Fruit fly (Drosophila melanogaster) whole organism, embryonic: ENCODE measurements around the gene CG6527.

ENCODE experiments used
- CG10274 ChIP-seq: fragments of 200-800 bp; sonication (Bioruptor generic); optimal IDR thresholded peaks from 3 replicates; lab custom pipeline; 2017; ENCODE audit warnings: missing biosample characterization, mild to moderate bottlenecking, missing genetic modification characterization
- CG11247 ChIP-seq: fragments of 200-800 bp; sonication (Bioruptor generic); IDR thresholded peaks from 2 replicates; pipeline ENCODE4 v1.3.6; 2022; ENCODE audit warnings: missing biosample characterization, missing genetic modification characterization
- CG11398 ChIP-seq: fragments of 200-800 bp; sonication (Bioruptor generic); optimal IDR thresholded peaks from 2 replicates; lab custom pipeline; 2016; ENCODE audit warnings: missing biosample characterization, missing genetic modification characterization
- CG11456 ChIP-seq: fragments of 200-800 bp; sonication (Bioruptor generic); IDR thresholded peaks from 3 replicates; pipeline ENCODE4 v1.3.6; 2022; ENCODE audit warnings: missing biosample characterization, missing genetic modification characterization
- CG12391 ChIP-seq: fragments of 200-800 bp; sonication (Bioruptor generic); optimal IDR thresholded peaks from 3 replicates; lab custom pipeline; 2018; ENCODE audit warnings: missing biosample characterization, mild to moderate bottlenecking, missing genetic modification characterization, moderate library complexity
- CG13287 ChIP-seq: fragments of 200-800 bp; sonication (Bioruptor generic); IDR thresholded peaks from 2 replicates; pipeline ENCODE4 v1.3.6; 2022; ENCODE audit warnings: missing biosample characterization, missing genetic modification characterization; ENCODE audit not compliant: partially characterized antibody
- CG1603 ChIP-seq: fragments of 200-800 bp; sonication (Bioruptor generic); optimal IDR thresholded peaks from 2 replicates; lab custom pipeline; 2019; ENCODE audit warnings: missing biosample characterization, mild to moderate bottlenecking, missing genetic modification characterization, moderate library complexity
- CG1832 ChIP-seq: fragments of 200-800 bp; sonication (Bioruptor generic); optimal IDR thresholded peaks from 2 replicates; lab custom pipeline; 2017; ENCODE audit warnings: missing biosample characterization, mild to moderate bottlenecking, missing genetic modification characterization, inconsistent platforms
- CG18476 ChIP-seq: fragments of 200-800 bp; sonication (Bioruptor generic); optimal IDR thresholded peaks from 2 replicates; lab custom pipeline; 2016; ENCODE audit warnings: missing biosample characterization, mild to moderate bottlenecking, missing genetic modification characterization
- CG18764 ChIP-seq: fragments of 200-800 bp; sonication (Bioruptor generic); optimal IDR thresholded peaks from 3 replicates; lab custom pipeline; 2016; ENCODE audit warnings: missing biosample characterization, missing genetic modification characterization
- CG34422 ChIP-seq: fragments of 200-800 bp; sonication (Bioruptor generic); IDR thresholded peaks from 3 replicates; pipeline ENCODE4 v1.3.6; 2022; ENCODE audit warnings: missing biosample characterization, missing genetic modification characterization
- CG6765 ChIP-seq: fragments of 200-800 bp; sonication (Bioruptor generic); optimal IDR thresholded peaks from 3 replicates; lab custom pipeline; 2017; ENCODE audit warnings: missing biosample characterization, mild to moderate bottlenecking, missing genetic modification characterization
- CG9215 ChIP-seq: fragments of 200-800 bp; sonication (Bioruptor generic); IDR thresholded peaks from 2 replicates; pipeline ENCODE4 v1.3.6; 2022; ENCODE audit warnings: missing biosample characterization, missing genetic modification characterization
- CG9817 ChIP-seq: fragments of 200-800 bp; sonication (Bioruptor generic); optimal IDR thresholded peaks from 2 replicates; lab custom pipeline; 2018; ENCODE audit warnings: missing biosample characterization, mild to moderate bottlenecking, missing genetic modification characterization, moderate library complexity
- Camta ChIP-seq: fragments of 200-800 bp; sonication (Bioruptor generic); optimal IDR thresholded peaks from 2 replicates; lab custom pipeline; 2016; ENCODE audit warnings: missing biosample characterization, missing genetic modification characterization
- Dip3 ChIP-seq: fragments of 200-800 bp; sonication (Bioruptor generic); optimal IDR thresholded peaks from 3 replicates; lab custom pipeline; 2016; ENCODE audit warnings: missing biosample characterization, missing genetic modification characterization
- Drgx ChIP-seq: fragments of 200-800 bp; sonication (Bioruptor generic); IDR thresholded peaks from 2 replicates; pipeline ENCODE4 v1.3.6; 2022; ENCODE audit warnings: missing biosample characterization, missing genetic modification characterization
- GATAe ChIP-seq: fragments of 200-800 bp; sonication (Bioruptor generic); conservative IDR thresholded peaks from 2 replicates; pipeline ENCODE4 v1.3.6; 2022; ENCODE audit warnings: missing biosample characterization, missing genetic modification characterization
- Hr51 ChIP-seq, 2 experiments: fragments of 200-800 bp; sonication (Bioruptor generic); optimal IDR thresholded peaks; 2 replicates in 1 of 2; 3 replicates in 1 of 2; lab custom pipeline; 2016 to 2018; ENCODE audit warnings: missing biosample characterization in 2 of 2, missing genetic modification characterization in 2 of 2, mild to moderate bottlenecking in 1 of 2, moderate library complexity in 1 of 2
- Mad ChIP-seq: fragments of 200-800 bp; sonication (Bioruptor generic); optimal IDR thresholded peaks from 2 replicates; lab custom pipeline; 2016; ENCODE audit warnings: missing biosample characterization, missing genetic modification characterization
- Meics ChIP-seq: fragments of 200-800 bp; sonication (Bioruptor generic); optimal IDR thresholded peaks from 2 replicates; lab custom pipeline; 2017; ENCODE audit warnings: missing biosample characterization, mild to moderate bottlenecking, missing genetic modification characterization
- Nf-YA ChIP-seq: fragments of 200-800 bp; sonication (Bioruptor generic); IDR thresholded peaks from 2 replicates; pipeline ENCODE4 v1.3.6; 2022; ENCODE audit warnings: missing biosample characterization, missing genetic modification characterization
- Spps ChIP-seq: fragments of 200-800 bp; sonication (Bioruptor generic); optimal IDR thresholded peaks from 2 replicates; lab custom pipeline; 2018; ENCODE audit warnings: missing biosample characterization, mild to moderate bottlenecking, missing genetic modification characterization
- abd-A ChIP-seq: fragments of 200-800 bp; sonication (Bioruptor generic); optimal IDR thresholded peaks from 3 replicates; lab custom pipeline; 2019; ENCODE audit warnings: missing biosample characterization, mild to moderate bottlenecking, missing genetic modification characterization, moderate library complexity
- ac ChIP-seq: fragments of 200-800 bp; sonication (Bioruptor generic); optimal IDR thresholded peaks from 3 replicates; lab custom pipeline; 2017; ENCODE audit warnings: missing biosample characterization, mild to moderate bottlenecking, missing genetic modification characterization
- amos ChIP-seq: fragments of 200-800 bp; sonication (Bioruptor generic); IDR thresholded peaks from 2 replicates; pipeline ENCODE4 v1.3.6; 2022; ENCODE audit warnings: missing biosample characterization, missing genetic modification characterization; ENCODE audit not compliant: partially characterized antibody
- ara ChIP-seq: fragments of 200-800 bp; sonication (Bioruptor generic); IDR thresholded peaks from 2 replicates; pipeline ENCODE4 v1.3.6; 2022; ENCODE audit warnings: missing biosample characterization, missing genetic modification characterization
- ci ChIP-seq: fragments of 200-800 bp; sonication (Bioruptor generic); IDR thresholded peaks from 3 replicates; pipeline ENCODE4 v1.3.6; 2022; ENCODE audit warnings: missing biosample characterization, missing genetic modification characterization
- corto ChIP-seq: fragments of 200-800 bp; sonication (Bioruptor generic); optimal IDR thresholded peaks from 2 replicates; lab custom pipeline; 2016; ENCODE audit warnings: missing biosample characterization, mild to moderate bottlenecking, missing genetic modification characterization, moderate library complexity
- crc ChIP-seq: fragments of 200-800 bp; sonication (Bioruptor generic); optimal IDR thresholded peaks from 2 replicates; lab custom pipeline; 2016; ENCODE audit warnings: missing biosample characterization, missing genetic modification characterization
- dan ChIP-seq: fragments of 200-800 bp; sonication (Bioruptor generic); IDR thresholded peaks from 2 replicates; pipeline ENCODE4 v1.3.6; 2022; ENCODE audit warnings: missing biosample characterization, missing genetic modification characterization
- ewg ChIP-seq: fragments of 200-800 bp; sonication (Bioruptor generic); optimal IDR thresholded peaks from 3 replicates; lab custom pipeline; 2017; ENCODE audit warnings: mild to moderate bottlenecking, missing biosample characterization, missing genetic modification reagents, missing genetic modification characterization
- exex ChIP-seq: fragments of 200-800 bp; sonication (Bioruptor generic); optimal IDR thresholded peaks from 4 replicates; lab custom pipeline; 2018; ENCODE audit warnings: missing biosample characterization, mild to moderate bottlenecking, missing genetic modification characterization, moderate library complexity
- eyg ChIP-seq: fragments of 200-800 bp; sonication (Bioruptor generic); optimal IDR thresholded peaks from 3 replicates; lab custom pipeline; 2016; ENCODE audit warnings: missing biosample characterization, missing genetic modification characterization
- grau ChIP-seq: fragments of 200-800 bp; optimal IDR thresholded peaks from 3 replicates; lab custom pipeline; 2019; ENCODE audit warnings: missing biosample characterization, mild to moderate bottlenecking, missing genetic modification characterization, moderate library complexity
- gt ChIP-seq: fragments of 200-800 bp; sonication (Bioruptor generic); IDR thresholded peaks from 2 replicates; pipeline ENCODE4 v1.3.6; 2022; ENCODE audit warnings: missing biosample characterization, missing genetic modification characterization
- jigr1 ChIP-seq: fragments of 200-800 bp; sonication (Bioruptor generic); IDR thresholded peaks from 3 replicates; pipeline ENCODE4 v1.3.6; 2022; ENCODE audit warnings: missing biosample characterization, missing genetic modification characterization
- klu ChIP-seq: fragments of 200-800 bp; sonication (Bioruptor generic); IDR thresholded peaks from 2 replicates; pipeline ENCODE4 v1.3.6; 2022; ENCODE audit warnings: missing biosample characterization, missing genetic modification characterization
- nerfin-2 ChIP-seq: fragments of 200-800 bp; sonication (Bioruptor generic); IDR thresholded peaks from 2 replicates; pipeline ENCODE4 v1.3.6; 2022; ENCODE audit warnings: missing biosample characterization, missing genetic modification characterization; ENCODE audit not compliant: partially characterized antibody
- oc ChIP-seq: fragments of 200-800 bp; sonication (Bioruptor generic); optimal IDR thresholded peaks from 2 replicates; lab custom pipeline; 2018; ENCODE audit warnings: missing biosample characterization, mild to moderate bottlenecking, missing genetic modification characterization, moderate library complexity
- onecut ChIP-seq: fragments of 200-800 bp; sonication (Bioruptor generic); IDR thresholded peaks from 2 replicates; pipeline ENCODE4 v1.3.6; 2022; ENCODE audit warnings: missing biosample characterization, missing genetic modification characterization
- pita ChIP-seq: fragments of 200-800 bp; sonication (Bioruptor generic); optimal IDR thresholded peaks from 2 replicates; lab custom pipeline; 2017; ENCODE audit warnings: missing biosample characterization, mild to moderate bottlenecking, missing genetic modification characterization
- psq ChIP-seq: fragments of 200-800 bp; sonication (Bioruptor generic); optimal IDR thresholded peaks from 2 replicates; lab custom pipeline; 2017; ENCODE audit warnings: missing biosample characterization, missing genetic modification characterization
- sd ChIP-seq: fragments of 200-800 bp; sonication (Bioruptor generic); optimal IDR thresholded peaks from 3 replicates; lab custom pipeline; 2018; ENCODE audit warnings: missing biosample characterization, mild to moderate bottlenecking, missing genetic modification characterization, moderate library complexity
- stc ChIP-seq: fragments of 200-800 bp; sonication (Bioruptor generic); IDR thresholded peaks from 2 replicates; pipeline ENCODE4 v1.3.6; 2022; ENCODE audit warnings: missing biosample characterization, missing genetic modification characterization
- sug ChIP-seq: fragments of 200-800 bp; optimal IDR thresholded peaks from 2 replicates; lab custom pipeline; 2019; ENCODE audit warnings: missing biosample characterization, mild to moderate bottlenecking, missing genetic modification characterization, moderate library complexity
- tx ChIP-seq: fragments of 200-800 bp; sonication (Bioruptor generic); optimal IDR thresholded peaks from 2 replicates; lab custom pipeline; 2016; ENCODE audit warnings: missing biosample characterization, missing genetic modification characterization
- z ChIP-seq: fragments of 200-800 bp; sonication (Bioruptor generic); IDR thresholded peaks from 3 replicates; pipeline ENCODE4 v1.3.6; 2022; ENCODE audit warnings: missing biosample characterization, missing genetic modification characterization
- zf30C ChIP-seq: fragments of 200-800 bp; sonication (Bioruptor generic); optimal IDR thresholded peaks from 3 replicates; lab custom pipeline; 2018; ENCODE audit warnings: missing biosample characterization, mild to moderate bottlenecking, missing genetic modification characterization

The CG6527 gene

dm6 chr3L:10517451-10518385 lies 41.2 kb downstream of the CG6527 start (continued):
- TF ChIP-seq zf30C (GFP tag; lab: Kevin White, UChicago) (peak; percentile 78), grau (tag; lab: Kevin White, UChicago) (no peak), CG1832 (GFP tag; lab: Kevin White, UChicago) (peak; percentile 87), CG9215 (no peak), Nf-YA (GFP tag; lab: Robert Waterston, UW) (no peak), CG6765 (GFP tag; lab: Kevin White, UChicago) (no peak), CG1603 (tag; lab: Kevin White, UChicago) (no peak), Camta (GFP tag; lab: Kevin White, UChicago) (no peak), crc (GFP tag; lab: Kevin White, UChicago) (no peak), CG11398 (no peak), CG12391 (tag; lab: Kevin White, UChicago) (no peak), amos (GFP tag; lab: Robert Waterston, UW) (no peak), Dip3 (GFP tag; lab: Kevin White, UChicago) (no peak), CG13287 (0 out of 2 replicates have a peak, but pooled peaks have one; percentile 7), CG34422 (GFP tag; lab: Robert Waterston, UW) (no peak), CG18764 (GFP tag; lab: Kevin White, UChicago) (no peak), CG11247 (GFP tag; lab: Robert Waterston, UW) (no peak), CG10274 (no peak), eyg (GFP tag; lab: Kevin White, UChicago) (no peak), sd (peak; percentile 1), CG11456 (GFP tag; lab: Robert Waterston, UW) (no peak), Drgx (GFP tag; lab: Robert Waterston, UW) (no peak), GATAe (GFP tag; lab: Robert Waterston, UW) (no peak), dan (GFP tag; lab: Robert Waterston, UW) (no peak), Meics (GFP tag; lab: Kevin White, UChicago) (no peak), z (GFP tag; lab: Robert Waterston, UW) (no peak), Mad (GFP tag; lab: Kevin White, UChicago) (no peak), nerfin-2 (GFP tag; lab: Robert Waterston, UW) (no peak), CG9817 (no peak), corto (GFP tag; lab: Kevin White, UChicago) (no peak), ara (GFP tag; lab: Robert Waterston, UW) (no peak), Hr51 (GFP tag; optimal IDR thresholded peaks at IDR 0.05; lab: Kevin White, UChicago) (no peak), jigr1 (GFP tag; lab: Robert Waterston, UW) (no peak), stc (GFP tag; lab: Robert Waterston, UW) (no peak), sug (no peak), CG18476 (GFP tag; lab: Kevin White, UChicago) (no peak), gt (GFP tag; lab: Robert Waterston, UW) (no peak), pita (GFP tag; lab: Kevin White, UChicago) (no peak), onecut (GFP tag; lab: Robert Waterston, UW) (no peak), ci (GFP tag; lab: Robert Waterston, UW) (0 out of 3 replicates have a peak, but pooled peaks have one; percentile 20), ewg (GFP tag; lab: Kevin White, UChicago) (no peak), psq (GFP tag; lab: Kevin White, UChicago) (peak; percentile 76), tx (GFP tag; lab: Kevin White, UChicago) (no peak), ac (GFP tag; lab: Kevin White, UChicago) (no peak), klu (GFP tag; lab: Robert Waterston, UW) (no peak), abd-A (tag; lab: Kevin White, UChicago) (peak; percentile 32), exex (no peak), oc (tag; lab: Kevin White, UChicago) (no peak), Spps (no peak)
